Worm (Caenorhabditis elegans): ENCODE results near the gene lron-7.

Gene lron-7

DNA sequence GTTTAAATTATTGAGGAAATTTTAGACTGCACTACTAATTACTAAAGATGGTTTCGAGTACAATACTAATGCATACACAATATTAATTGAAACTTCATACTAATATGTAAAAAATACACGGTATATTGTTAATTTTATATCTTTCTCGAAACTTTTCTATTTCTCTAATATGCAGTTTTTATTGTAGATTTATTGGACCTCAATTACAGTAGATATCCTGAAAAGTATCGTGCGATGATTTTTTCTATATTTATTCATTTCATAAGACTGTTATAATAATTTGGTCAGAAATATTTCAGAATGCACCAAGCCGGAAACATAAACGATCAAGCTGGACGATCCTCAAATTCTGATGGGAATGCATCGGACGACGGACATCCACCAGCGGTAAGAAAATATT is 51.8 kb downstream of the lron-7 start, which contains the start of gene C07D8.5:
C07D8.5 (plus strand) TSS at position 301 of the 400 bp plus-strand sequence.
- TF ChIP-seq C06A6.2 (GFP tag; conservative IDR thresholded peaks at IDR 0.05) (no peak), rcor-1 (GFP tag; IDR thresholded peaks at IDR 0.05) (no peak), ceh-79 (tag; optimal IDR thresholded peaks at IDR 0.05) (no peak), snpc-1.3 (tag; optimal IDR thresholded peaks at IDR 0.05; ENCODE audit: insufficient read depth) (no peak), tbx-9 (tag; optimal IDR thresholded peaks at IDR 0.05; ENCODE audit: borderline replicate concordance) (no peak), cebp-2 (GFP tag; IDR thresholded peaks at IDR 0.05) (no peak), Y95B8A.8 (GFP tag; IDR thresholded peaks at IDR 0.05) (no peak), madf-6 (GFP tag; IDR thresholded peaks at IDR 0.05) (no peak), somi-1 (GFP tag; optimal IDR thresholded peaks at IDR 0.05) (no peak), F57A8.1 (GFP tag; optimal IDR thresholded peaks at IDR 0.05) (no peak), dox-1 (GFP tag; IDR thresholded peaks at IDR 0.05) (no peak), gei-17 (GFP tag; optimal IDR thresholded peaks at IDR 0.05) (no peak), madf-10 (tag; optimal IDR thresholded peaks at IDR 0.05) (no peak), lir-1 (GFP tag; conservative IDR thresholded peaks at IDR 0.05) (no peak)
